Worm (Caenorhabditis elegans) whole organism, L4 larva: Measurements from ENCODE around the gene str-31.

Experiments
- F44E2.7 ChIP-seq: fragments of 200-800 bp; sonication (Bioruptor generic); IDR thresholded peaks from 2 replicates; pipeline ENCODE4 v2.1.2; 2022; ENCODE audit warnings: missing genetic modification characterization, missing compliant biosample characterization
- nhr-102 ChIP-seq: sonication (generic microtip); optimal IDR thresholded peaks from 2 replicates; lab custom pipeline; 2016; ENCODE audit warnings: mild to moderate bottlenecking, missing genetic modification characterization, moderate library complexity, missing compliant biosample characterization
- nhr-11 ChIP-seq: fragments of 150-350 bp; optimal IDR thresholded peaks from 2 replicates; lab custom pipeline; 2014; ENCODE audit warnings: missing biosample characterization, missing genetic modification characterization
- nhr-25 ChIP-seq: sonication (generic microtip); optimal IDR thresholded peaks from 2 replicates; lab custom pipeline; 2017; ENCODE audit warnings: missing genetic modification characterization, mild to moderate bottlenecking, missing compliant biosample characterization, antibody characterized with exemption, moderate library complexity, borderline replicate concordance; ENCODE audit not compliant: insufficient read depth
- nhr-77 ChIP-seq: fragments of 150-350 bp; optimal IDR thresholded peaks from 2 replicates; lab custom pipeline; 2014; ENCODE audit warnings: missing biosample characterization, missing genetic modification characterization
- zag-1 ChIP-seq: fragments of 150-350 bp; optimal IDR thresholded peaks from 2 replicates; lab custom pipeline; 2014; ENCODE audit warnings: missing biosample characterization, missing genetic modification characterization
- zfp-2 ChIP-seq: sonication (generic microtip); optimal IDR thresholded peaks from 2 replicates; lab custom pipeline; 2016; ENCODE audit warnings: mild to moderate bottlenecking, missing genetic modification characterization, missing compliant biosample characterization

DNA sequence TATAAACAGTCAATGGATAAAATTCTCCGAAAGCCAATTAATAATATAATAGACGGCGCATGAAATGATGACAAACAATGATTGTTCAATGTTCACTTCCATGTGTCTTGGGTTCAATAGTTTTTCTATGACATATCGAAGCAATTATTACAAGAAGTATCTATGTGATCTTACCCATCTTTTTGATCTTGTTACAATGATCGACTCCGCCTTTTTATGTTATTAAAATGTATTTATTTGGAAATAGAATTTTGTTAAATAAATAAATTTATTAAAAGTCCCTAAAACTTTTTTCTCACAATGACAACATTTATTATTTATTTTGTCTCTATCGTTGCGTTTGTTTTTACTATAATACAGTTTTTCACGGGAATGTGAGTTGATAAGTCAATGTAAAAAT is 21.4 kb upstream of the str-31 start, which contains the start of gene swt-2:
- TF ChIP-seq nhr-77 (tag; lab: Kevin White, UChicago): no peak
- TF ChIP-seq nhr-11 (tag; lab: Kevin White, UChicago): no peak
- TF ChIP-seq zfp-2 (tag; lab: Kevin White, UChicago): no peak
- no peak for TF ChIP-seq nhr-25 (tag; lab: Kevin White, UChicago)
- TF ChIP-seq nhr-102 (tag; lab: Kevin White, UChicago): no peak
- no peak for TF ChIP-seq zag-1 (tag; lab: Kevin White, UChicago)
- no peak for TF ChIP-seq F44E2.7 (GFP tag; lab: Robert Waterston, UW)
